Fruit fly (Drosophila melanogaster) whole organism, embryonic: ENCODE measurements around the gene tsh.

ENCODE experiments used
- Abd-B ChIP-seq: fragments of 200-800 bp; sonication (Bioruptor generic); optimal IDR thresholded peaks from 2 replicates; lab custom pipeline; 2018; ENCODE audit warnings: missing biosample characterization, mild to moderate bottlenecking, missing genetic modification characterization, moderate library complexity
- Adf1 ChIP-seq: fragments of 200-800 bp; sonication (Bioruptor generic); IDR thresholded peaks from 2 replicates; pipeline ENCODE4 v1.3.6; 2022; ENCODE audit warnings: missing biosample characterization, missing genetic modification characterization
- Bdp1 ChIP-seq: fragments of 200-800 bp; sonication (Bioruptor generic); optimal IDR thresholded peaks from 3 replicates; lab custom pipeline; 2016; ENCODE audit warnings: missing biosample characterization, missing genetic modification characterization
- CG10462 ChIP-seq: fragments of 200-800 bp; sonication (Bioruptor generic); optimal IDR thresholded peaks from 2 replicates; lab custom pipeline; 2016; ENCODE audit warnings: missing biosample characterization, missing genetic modification characterization
- CG10979 ChIP-seq: fragments of 200-800 bp; sonication (Bioruptor generic); optimal IDR thresholded peaks from 2 replicates; lab custom pipeline; 2018; ENCODE audit warnings: missing biosample characterization, mild to moderate bottlenecking, missing genetic modification characterization, moderate library complexity
- CG11696 ChIP-seq: fragments of 200-800 bp; sonication (Bioruptor generic); IDR thresholded peaks from 2 replicates; pipeline ENCODE4 v1.3.6; 2022; ENCODE audit warnings: missing biosample characterization, missing genetic modification characterization
- CG1603 ChIP-seq: fragments of 200-800 bp; sonication (Bioruptor generic); optimal IDR thresholded peaks from 2 replicates; lab custom pipeline; 2019; ENCODE audit warnings: missing biosample characterization, mild to moderate bottlenecking, missing genetic modification characterization, moderate library complexity
- CG17186 ChIP-seq: fragments of 200-800 bp; sonication (Bioruptor generic); optimal IDR thresholded peaks from 3 replicates; lab custom pipeline; 2017; ENCODE audit warnings: missing biosample characterization, missing genetic modification reagents, missing genetic modification characterization
- CG17568 ChIP-seq: fragments of 200-800 bp; sonication (Bioruptor generic); optimal IDR thresholded peaks from 2 replicates; lab custom pipeline; 2018; ENCODE audit warnings: missing biosample characterization, mild to moderate bottlenecking, missing genetic modification characterization, moderate library complexity
- CG17802 ChIP-seq: fragments of 200-800 bp; sonication (Bioruptor generic); optimal IDR thresholded peaks from 2 replicates; lab custom pipeline; 2018; ENCODE audit warnings: missing biosample characterization, mild to moderate bottlenecking, missing genetic modification characterization, moderate library complexity
- CG17912 ChIP-seq: fragments of 200-800 bp; sonication (Bioruptor generic); optimal IDR thresholded peaks from 2 replicates; lab custom pipeline; 2018; ENCODE audit warnings: missing biosample characterization, mild to moderate bottlenecking, missing genetic modification characterization
- CG18262 ChIP-seq: fragments of 200-800 bp; optimal IDR thresholded peaks from 3 replicates; lab custom pipeline; 2019; ENCODE audit warnings: missing biosample characterization, mild to moderate bottlenecking, missing genetic modification characterization, moderate library complexity
- CG2129 ChIP-seq: fragments of 200-800 bp; sonication (Bioruptor generic); IDR thresholded peaks from 2 replicates; pipeline ENCODE4 v1.3.6; 2022; ENCODE audit warnings: missing biosample characterization, missing genetic modification characterization; ENCODE audit not compliant: partially characterized antibody
- CG2199 ChIP-seq: fragments of 200-800 bp; sonication (Bioruptor generic); IDR thresholded peaks from 3 replicates; pipeline ENCODE4 v1.3.6; 2022; ENCODE audit warnings: missing biosample characterization, missing genetic modification characterization
- CG2889 ChIP-seq: fragments of 200-800 bp; sonication (Bioruptor generic); IDR thresholded peaks from 3 replicates; pipeline ENCODE4 v1.3.6; 2022; ENCODE audit warnings: missing biosample characterization, missing genetic modification characterization
- CG4282 ChIP-seq: fragments of 200-800 bp; sonication (Bioruptor generic); optimal IDR thresholded peaks from 2 replicates; lab custom pipeline; 2016; ENCODE audit warnings: missing biosample characterization, missing genetic modification characterization
- CG43689 ChIP-seq: fragments of 200-800 bp; sonication (Bioruptor generic); IDR thresholded peaks from 2 replicates; pipeline ENCODE4 v1.3.6; 2022; ENCODE audit warnings: missing biosample characterization, missing genetic modification characterization
- CG4404 ChIP-seq: fragments of 200-800 bp; sonication (Bioruptor generic); IDR thresholded peaks from 2 replicates; pipeline ENCODE4 v1.3.6; 2022; ENCODE audit warnings: missing biosample characterization, missing genetic modification characterization
- CG6654 ChIP-seq: fragments of 200-800 bp; sonication (Bioruptor generic); optimal IDR thresholded peaks from 2 replicates; lab custom pipeline; 2017; ENCODE audit warnings: missing biosample characterization, mild to moderate bottlenecking, missing genetic modification characterization
- CG7357 ChIP-seq: fragments of 200-800 bp; sonication (Bioruptor generic); IDR thresholded peaks from 3 replicates; pipeline ENCODE4 v1.3.6; 2022; ENCODE audit warnings: missing biosample characterization, missing genetic modification characterization
- CG7987 ChIP-seq: fragments of 200-800 bp; sonication (Bioruptor generic); optimal IDR thresholded peaks from 2 replicates; lab custom pipeline; 2018; ENCODE audit warnings: missing biosample characterization, mild to moderate bottlenecking, missing genetic modification characterization, moderate library complexity
- CG8765 ChIP-seq: fragments of 200-800 bp; sonication (Bioruptor generic); IDR thresholded peaks from 2 replicates; pipeline ENCODE4 v1.3.6; 2022; ENCODE audit warnings: missing biosample characterization, missing genetic modification characterization
- Dip2 ChIP-seq: fragments of 200-800 bp; sonication (Bioruptor generic); IDR thresholded peaks from 2 replicates; pipeline ENCODE4 v1.3.6; 2022; ENCODE audit warnings: missing biosample characterization, missing genetic modification characterization
- Dll ChIP-seq: fragments of 200-800 bp; sonication (Bioruptor generic); IDR thresholded peaks from 4 replicates; pipeline ENCODE4 v1.3.6; 2022; ENCODE audit warnings: missing biosample characterization, missing genetic modification characterization; ENCODE audit not compliant: partially characterized antibody
- Ets65A ChIP-seq: fragments of 200-800 bp; sonication (Bioruptor generic); peaks from one replicate; lab custom pipeline; 2016; ENCODE audit warnings: missing biosample characterization, missing genetic modification characterization
- HLH54F ChIP-seq: fragments of 200-800 bp; sonication (Bioruptor generic); optimal IDR thresholded peaks from 3 replicates; lab custom pipeline; 2016; ENCODE audit warnings: missing biosample characterization, missing genetic modification characterization
- Hmx ChIP-seq: fragments of 200-800 bp; sonication (Bioruptor generic); optimal IDR thresholded peaks from 2 replicates; lab custom pipeline; 2016; ENCODE audit warnings: missing biosample characterization, missing genetic modification characterization
- Jarid2 ChIP-seq: fragments of 200-800 bp; sonication (Bioruptor generic); optimal IDR thresholded peaks from 3 replicates; lab custom pipeline; 2017; ENCODE audit warnings: mild to moderate bottlenecking, missing biosample characterization, missing genetic modification reagents, missing genetic modification characterization
- Spps ChIP-seq: fragments of 200-800 bp; sonication (Bioruptor generic); optimal IDR thresholded peaks from 2 replicates; lab custom pipeline; 2018; ENCODE audit warnings: missing biosample characterization, mild to moderate bottlenecking, missing genetic modification characterization
- abd-A ChIP-seq: fragments of 200-800 bp; sonication (Bioruptor generic); optimal IDR thresholded peaks from 3 replicates; lab custom pipeline; 2019; ENCODE audit warnings: missing biosample characterization, mild to moderate bottlenecking, missing genetic modification characterization, moderate library complexity
- bowl ChIP-seq: fragments of 200-800 bp; sonication (Bioruptor generic); IDR thresholded peaks from 2 replicates; pipeline ENCODE4 v1.3.6; 2022; ENCODE audit warnings: missing biosample characterization, missing genetic modification characterization
- cad ChIP-seq: fragments of >200 bp; optimal IDR thresholded peaks from 2 replicates; lab custom pipeline; 2017; ENCODE audit warnings: missing biosample characterization, missing genetic modification characterization
- chif ChIP-seq, 2 experiments: fragments of 200-800 bp; sonication (Bioruptor generic); optimal IDR thresholded peaks; 3 replicates each; lab custom pipeline; 2016; ENCODE audit warnings: missing biosample characterization in 2 of 2, missing genetic modification characterization in 2 of 2
- crol ChIP-seq: fragments of 200-800 bp; sonication (Bioruptor generic); IDR thresholded peaks from 2 replicates; pipeline ENCODE4 v1.3.6; 2022; ENCODE audit warnings: missing biosample characterization, missing genetic modification characterization
- dpn ChIP-seq, 2 experiments: fragments of 200-800 bp; sonication (Bioruptor generic); optimal IDR thresholded peaks; 3 replicates each; lab custom pipeline; 2016; ENCODE audit warnings: missing biosample characterization in 2 of 2, missing genetic modification characterization in 2 of 2
- emc ChIP-seq: fragments of 200-800 bp; sonication (Bioruptor generic); optimal IDR thresholded peaks from 2 replicates; lab custom pipeline; 2016; ENCODE audit warnings: missing biosample characterization, missing genetic modification characterization
- eve ChIP-seq, 2 experiments: fragments of >200 bp; optimal IDR thresholded peaks; 2 replicates each; lab custom pipeline; 2017; ENCODE audit warnings: missing biosample characterization in 2 of 2, missing genetic modification characterization in 2 of 2
- hth ChIP-seq: fragments of >200 bp; optimal IDR thresholded peaks from 2 replicates; lab custom pipeline; 2017; ENCODE audit warnings: inconsistent platforms
- kni ChIP-seq: fragments of 200-800 bp; sonication (Bioruptor generic); optimal IDR thresholded peaks from 3 replicates; lab custom pipeline; 2017; ENCODE audit warnings: mild to moderate bottlenecking, missing biosample characterization, missing genetic modification reagents, missing genetic modification characterization
- lbe ChIP-seq: fragments of 200-800 bp; sonication (Bioruptor generic); optimal IDR thresholded peaks from 2 replicates; lab custom pipeline; 2016; ENCODE audit warnings: missing biosample characterization, mild to moderate bottlenecking, missing genetic modification characterization
- mam ChIP-seq: fragments of 200-800 bp; sonication (Bioruptor generic); optimal IDR thresholded peaks from 3 replicates; lab custom pipeline; 2016; ENCODE audit warnings: missing biosample characterization, missing genetic modification characterization
- mld ChIP-seq: fragments of 200-800 bp; sonication (Bioruptor generic); IDR thresholded peaks from 3 replicates; pipeline ENCODE4 v1.3.6; 2022; ENCODE audit warnings: missing biosample characterization, missing genetic modification characterization; ENCODE audit not compliant: partially characterized antibody
- nerfin-1 ChIP-seq: fragments of 200-800 bp; sonication (Bioruptor generic); optimal IDR thresholded peaks from 3 replicates; lab custom pipeline; 2019; ENCODE audit warnings: missing biosample characterization, mild to moderate bottlenecking, missing genetic modification characterization, moderate library complexity
- pros ChIP-seq: fragments of 200-800 bp; sonication (Bioruptor generic); optimal IDR thresholded peaks from 3 replicates; lab custom pipeline; 2019; ENCODE audit warnings: missing biosample characterization, mild to moderate bottlenecking, missing genetic modification characterization, moderate library complexity
- ro ChIP-seq: fragments of 200-800 bp; sonication (Bioruptor generic); IDR thresholded peaks from 2 replicates; pipeline ENCODE4 v1.3.6; 2022; ENCODE audit warnings: missing biosample characterization, missing genetic modification characterization
- tin ChIP-seq: fragments of 200-800 bp; sonication (Bioruptor generic); optimal IDR thresholded peaks from 3 replicates; lab custom pipeline; 2016; ENCODE audit warnings: missing biosample characterization, missing genetic modification characterization
- tna ChIP-seq: fragments of 200-800 bp; sonication (Bioruptor generic); IDR thresholded peaks from 2 replicates; pipeline ENCODE4 v1.3.6; 2022; ENCODE audit warnings: missing biosample characterization, missing genetic modification characterization; ENCODE audit not compliant: partially characterized antibody
- trem ChIP-seq: fragments of 200-800 bp; optimal IDR thresholded peaks from 3 replicates; lab custom pipeline; 2019; ENCODE audit warnings: missing biosample characterization, mild to moderate bottlenecking, missing genetic modification characterization, moderate library complexity
- twi ChIP-seq: fragments of 200-800 bp; optimal IDR thresholded peaks from 2 replicates; lab custom pipeline; 2019; ENCODE audit warnings: missing biosample characterization, mild to moderate bottlenecking, missing genetic modification characterization, moderate library complexity
- zen ChIP-seq: fragments of 200-800 bp; sonication (Bioruptor generic); optimal IDR thresholded peaks from 3 replicates; lab custom pipeline; 2018; ENCODE audit warnings: missing biosample characterization, mild to moderate bottlenecking, missing genetic modification characterization, moderate library complexity

The tsh gene

DNA sequence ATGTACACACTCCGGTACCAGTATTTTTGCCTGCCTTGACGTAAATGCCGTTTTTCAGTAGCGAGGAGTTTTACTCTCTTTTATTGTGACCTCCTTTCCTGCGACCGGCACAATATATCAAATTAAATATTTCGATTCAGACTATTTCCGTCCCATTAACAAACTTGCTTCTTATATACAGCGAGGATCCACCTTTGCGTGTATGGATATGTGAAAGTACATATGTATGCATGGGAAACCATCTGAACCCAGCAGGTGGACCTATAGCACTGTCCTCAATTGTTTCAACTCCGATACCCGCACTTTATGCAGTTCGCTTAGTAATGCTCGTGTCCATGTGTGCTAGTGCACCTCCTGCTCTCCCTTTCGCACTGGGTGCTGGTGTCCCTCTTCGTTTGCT, 18.9 kb downstream of the tsh start (continued):
- TF ChIP-seq Hmx (GFP tag; lab: Kevin White, UChicago) (no peak), emc (GFP tag; lab: Kevin White, UChicago) (no peak), CG17568 (GFP tag; lab: Kevin White, UChicago) (no peak), CG43689 (GFP tag; lab: Robert Waterston, UW) (no peak), CG6654 (no peak), CG4404 (peak; percentile 20; the same call in 1 of the 2 replicates), bowl (GFP tag; lab: Robert Waterston, UW) (no peak), CG18262 (tag; lab: Kevin White, UChicago) (peak; percentile 11), CG10979 (tag; lab: Kevin White, UChicago) (peak; percentile 3), dpn (GFP tag; optimal IDR thresholded peaks at IDR 0.05; lab: Kevin White, UChicago) (no peak), ro (GFP tag; lab: Robert Waterston, UW) (no peak), CG17802 (tag; lab: Kevin White, UChicago) (no peak), eve (GFP tag; optimal IDR thresholded peaks at IDR 0.05; lab: Kevin White, UChicago) (no peak), tna (no peak), mld (no peak), mam (GFP tag; lab: Kevin White, UChicago) (no peak), CG4282 (GFP tag; lab: Kevin White, UChicago) (no peak), CG17186 (no peak), Dip2 (no peak), Dll (no peak), Abd-B (GFP tag; lab: Kevin White, UChicago) (no peak), CG8765 (GFP tag; lab: Robert Waterston, UW) (no peak), tin (GFP tag; lab: Kevin White, UChicago) (no peak), chif (GFP tag; optimal IDR thresholded peaks at IDR 0.05; lab: Kevin White, UChicago) (no peak), twi (peak; percentile 65), HLH54F (no peak), Adf1 (GFP tag; lab: Robert Waterston, UW) (no peak), CG7357 (GFP tag; lab: Robert Waterston, UW) (no peak), zen (tag; lab: Kevin White, UChicago) (peak; percentile 19), CG1603 (tag; lab: Kevin White, UChicago) (no peak), Ets65A (GFP tag; lab: Kevin White, UChicago) (no peak), CG11696 (GFP tag; lab: Robert Waterston, UW) (peak; percentile 85), Spps (tag; lab: Kevin White, UChicago) (no peak), CG2129 (GFP tag; lab: Robert Waterston, UW) (no peak), Bdp1 (GFP tag; lab: Kevin White, UChicago) (no peak)

DNA sequence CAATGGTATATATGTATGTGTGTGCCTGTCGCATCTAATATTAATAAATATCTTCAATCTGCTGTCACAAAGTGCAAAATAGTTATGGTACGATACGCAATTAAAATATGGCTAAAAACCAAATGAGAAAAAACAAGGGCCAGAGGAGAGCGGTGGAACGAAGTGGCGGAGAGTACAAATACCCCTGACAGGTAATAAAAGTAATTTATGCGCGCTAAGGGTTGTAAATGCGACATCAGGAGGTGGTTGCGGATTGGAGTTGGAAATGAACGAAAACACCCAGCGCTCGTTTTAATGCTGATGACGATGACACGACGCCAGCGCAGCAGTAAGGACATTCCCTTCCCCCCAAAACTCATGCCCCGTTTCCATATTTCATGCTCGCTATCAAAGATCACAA, 21.3 kb downstream of the tsh start:
- TF ChIP-seq trem (no peak), CG10462 (GFP tag; lab: Kevin White, UChicago) (no peak), pros (GFP tag; lab: Kevin White, UChicago) (peak; percentile 73), crol (GFP tag; lab: Robert Waterston, UW) (peak; percentile 66), CG7987 (no peak), nerfin-1 (tag; lab: Kevin White, UChicago) (peak; percentile 33), abd-A (peak; percentile 76), hth (peak; percentile 32), Jarid2 (GFP tag; lab: Kevin White, UChicago) (no peak), lbe (GFP tag; lab: Kevin White, UChicago) (no peak), cad (peak; percentile 66), CG2889 (no peak), CG2199 (GFP tag; lab: Robert Waterston, UW) (0 out of 3 replicates have a peak, but pooled peaks have one; percentile 21), CG17912 (no peak), kni (peak; percentile 33)
